Worm (Caenorhabditis elegans) whole organism, L4 larva: ENCODE measurements around the gene btb-7.
A peak's percentile ranks its signal among the peaks of the same experiment; 100 is the strongest.

Experiments
- T26A8.4 ChIP-seq: fragments of 200-800 bp; sonication (Bioruptor generic); IDR thresholded peaks from 2 replicates; pipeline ENCODE4 v1.3.6; 2022; ENCODE audit warnings: missing genetic modification characterization, missing compliant biosample characterization
- Y48G9A.11 ChIP-seq: fragments of 200-800 bp; sonication (Bioruptor generic); IDR thresholded peaks from 2 replicates; pipeline ENCODE4 v1.3.6; 2022; ENCODE audit warnings: missing genetic modification reagents, missing genetic modification characterization, missing compliant biosample characterization
- ZK337.2 ChIP-seq: fragments of 200-800 bp; sonication (Bioruptor generic); IDR thresholded peaks from 2 replicates; pipeline ENCODE4 v1.3.6; 2022; ENCODE audit warnings: missing genetic modification reagents, missing genetic modification characterization, missing compliant biosample characterization
- aha-1 ChIP-seq: fragments of 150-350 bp; peaks from one replicate; lab custom pipeline; 2014; ENCODE audit warnings: missing biosample characterization, missing genetic modification characterization
- ama-1 ChIP-seq: fragments of 150-350 bp; optimal IDR thresholded peaks from 2 replicates; lab custom pipeline; 2014; ENCODE audit warnings: inconsistent platforms, mixed read lengths
- arid-1 ChIP-seq: fragments of 200-800 bp; sonication (Bioruptor generic); conservative IDR thresholded peaks from 2 replicates; pipeline ENCODE4 v1.3.6; 2022; ENCODE audit warnings: missing genetic modification reagents, missing genetic modification characterization, missing compliant biosample characterization
- ceh-62 ChIP-seq: sonication (generic microtip); optimal IDR thresholded peaks from 2 replicates; lab custom pipeline; 2017; ENCODE audit warnings: missing biosample characterization, missing genetic modification characterization
- cey-2 ChIP-seq: sonication (generic microtip); optimal IDR thresholded peaks from 3 replicates; lab custom pipeline; 2017; ENCODE audit warnings: missing genetic modification characterization, mild to moderate bottlenecking, missing compliant biosample characterization, antibody characterized with exemption, borderline replicate concordance; ENCODE audit not compliant: insufficient read depth
- daf-12 ChIP-seq: fragments of 150-350 bp; optimal IDR thresholded peaks from 2 replicates; lab custom pipeline; 2014; ENCODE audit warnings: missing biosample characterization, missing genetic modification reagents, missing genetic modification characterization
- egl-27 ChIP-seq: sonication (generic microtip); optimal IDR thresholded peaks from 3 replicates; lab custom pipeline; 2017; ENCODE audit warnings: missing biosample characterization, missing genetic modification reagents, missing genetic modification characterization
- gei-8 ChIP-seq: fragments of 200-800 bp; sonication (Bioruptor generic); optimal IDR thresholded peaks from 2 replicates; lab custom pipeline; 2018; ENCODE audit warnings: mild to moderate bottlenecking, missing genetic modification characterization, missing compliant biosample characterization
- hlh-11 ChIP-seq: fragments of 200-800 bp; sonication (Bioruptor generic); optimal IDR thresholded peaks from 2 replicates; lab custom pipeline; 2018; ENCODE audit warnings: mild to moderate bottlenecking, missing genetic modification characterization, missing compliant biosample characterization
- lim-7 ChIP-seq: fragments of 200-800 bp; sonication (Bioruptor generic); IDR thresholded peaks from 2 replicates; pipeline ENCODE4 v1.3.6; 2022; ENCODE audit warnings: missing genetic modification characterization, missing compliant biosample characterization
- lsy-2 ChIP-seq, 2 experiments: fragments of 150-350 bp in 1 of 2; sonication (generic microtip) in 1 of 2; optimal IDR thresholded peaks; 2 replicates each; lab custom pipeline; 2014 to 2017; ENCODE audit warnings: missing biosample characterization in 2 of 2, missing genetic modification characterization in 2 of 2
- mep-1 ChIP-seq: fragments of 150-350 bp; sonication (generic microtip); optimal IDR thresholded peaks from 3 replicates; lab custom pipeline; 2014; ENCODE audit warnings: missing biosample characterization, missing genetic modification characterization
- nhr-102 ChIP-seq: sonication (generic microtip); optimal IDR thresholded peaks from 2 replicates; lab custom pipeline; 2016; ENCODE audit warnings: mild to moderate bottlenecking, missing genetic modification characterization, moderate library complexity, missing compliant biosample characterization
- nhr-111 ChIP-seq: fragments of 200-800 bp; sonication (Bioruptor generic); optimal IDR thresholded peaks from 2 replicates; lab custom pipeline; 2018; ENCODE audit warnings: mild to moderate bottlenecking, missing genetic modification characterization, missing compliant biosample characterization
- nhr-237 ChIP-seq: sonication (generic microtip); optimal IDR thresholded peaks from 2 replicates; lab custom pipeline; 2017; ENCODE audit warnings: missing biosample characterization, missing genetic modification characterization
- nhr-25 ChIP-seq: sonication (generic microtip); optimal IDR thresholded peaks from 2 replicates; lab custom pipeline; 2017; ENCODE audit warnings: missing genetic modification characterization, mild to moderate bottlenecking, missing compliant biosample characterization, antibody characterized with exemption, moderate library complexity, borderline replicate concordance; ENCODE audit not compliant: insufficient read depth
- nhr-28 ChIP-seq: fragments of 150-350 bp; optimal IDR thresholded peaks from 2 replicates; lab custom pipeline; 2014; ENCODE audit warnings: missing biosample characterization, missing genetic modification characterization
- pha-4 ChIP-seq, 2 experiments: fragments of 150-350 bp in 1 of 2; fragments of 200-800 bp in 1 of 2; sonication (Bioruptor generic) in 1 of 2; IDR thresholded peaks in 1 of 2; optimal IDR thresholded peaks in 1 of 2; 2 replicates each; pipeline versions ENCODE4 v1.3.6 to Lab custom; 2014 to 2022; ENCODE audit warnings: missing genetic modification characterization in 2 of 2, missing genetic modification reagents in 2 of 2, missing biosample characterization in 1 of 2, missing compliant biosample characterization in 1 of 2
- rbr-2 ChIP-seq: sonication (generic microtip); optimal IDR thresholded peaks from 2 replicates; lab custom pipeline; 2016; ENCODE audit warnings: missing genotype, missing genetic modification characterization, missing compliant biosample characterization
- saeg-2 ChIP-seq: fragments of 200-800 bp; sonication (Bioruptor generic); IDR thresholded peaks from 2 replicates; pipeline ENCODE4 v1.3.6; 2022; ENCODE audit warnings: missing genetic modification reagents, missing genetic modification characterization, missing compliant biosample characterization
- set-16 ChIP-seq: fragments of 200-800 bp; sonication (Bioruptor generic); IDR thresholded peaks from 2 replicates; pipeline ENCODE4 v1.3.6; 2022; ENCODE audit warnings: missing genetic modification reagents, missing genetic modification characterization, missing compliant biosample characterization
- snpc-1.2 ChIP-seq: fragments of 200-800 bp; sonication (Bioruptor generic); IDR thresholded peaks from 2 replicates; pipeline ENCODE4 v1.3.6; 2022; ENCODE audit warnings: missing genetic modification reagents, missing genetic modification characterization, missing compliant biosample characterization
- snpc-4 ChIP-seq: fragments of 150-350 bp; optimal IDR thresholded peaks from 2 replicates; lab custom pipeline; 2014; ENCODE audit warnings: missing biosample characterization, missing genetic modification characterization
- unc-130 ChIP-seq: sonication (generic microtip); optimal IDR thresholded peaks from 2 replicates; lab custom pipeline; 2016; ENCODE audit warnings: missing genetic modification reagents, missing genetic modification characterization, missing compliant biosample characterization
- unc-62 ChIP-seq, 3 experiments: fragments of 150-350 bp in 1 of 3; sonication (generic microtip); optimal IDR thresholded peaks in 2 of 3; peaks in 1 of 3; 1 replicate in 1 of 3; 2 replicates in 2 of 3; lab custom pipeline; 2014 to 2017; ENCODE audit warnings: missing biosample characterization in 3 of 3, missing genetic modification characterization in 3 of 3, missing genetic modification reagents in 3 of 3, missing genotype in 1 of 3
- zfp-2 ChIP-seq: sonication (generic microtip); optimal IDR thresholded peaks from 2 replicates; lab custom pipeline; 2016; ENCODE audit warnings: mild to moderate bottlenecking, missing genetic modification characterization, missing compliant biosample characterization
- zfp-3 ChIP-seq: fragments of 200-800 bp; sonication (Bioruptor generic); conservative IDR thresholded peaks from 2 replicates; pipeline ENCODE4 v1.3.6; 2022; ENCODE audit warnings: missing genetic modification reagents, missing genetic modification characterization, missing compliant biosample characterization
- zip-2 ChIP-seq: fragments of 150-350 bp; optimal IDR thresholded peaks from 2 replicates; lab custom pipeline; 2014; ENCODE audit warnings: missing biosample characterization, missing genetic modification characterization
- ztf-11 ChIP-seq: fragments of 150-350 bp; optimal IDR thresholded peaks from 2 replicates; lab custom pipeline; 2014; ENCODE audit warnings: missing biosample characterization, missing genetic modification characterization
- ztf-7 ChIP-seq: fragments of 150-350 bp; optimal IDR thresholded peaks from 2 replicates; lab custom pipeline; 2014; ENCODE audit warnings: missing biosample characterization, missing genetic modification characterization

btb-7 gene

ce11 chrII:1668913-1669312 is 44.1 kb upstream of the btb-7 start, which contains the start of gene srw-97:
Gene srw-97, minus strand, starts transcription at chrII:1669013.
- peak in 1 of 2 experiments; percentile 62 for TF ChIP-seq unc-62 (GFP tag; optimal IDR thresholded peaks at IDR 0.05 in 1 of 2; lab: Kevin White, UChicago)
- no peak for TF ChIP-seq unc-62 (tag; optimal IDR thresholded peaks at IDR 0.05; lab: Kevin White, UChicago)
- TF ChIP-seq daf-12 (tag; lab: Kevin White, UChicago): no peak
- no peak for TF ChIP-seq ZK337.2 (GFP tag; lab: Robert Waterston, UW)
- no peak for TF ChIP-seq Y48G9A.11 (GFP tag; lab: Robert Waterston, UW)

- no peak for TF ChIP-seq nhr-25 (tag; lab: Kevin White, UChicago)
- TF ChIP-seq nhr-237 (tag; lab: Kevin White, UChicago): no peak
- TF ChIP-seq nhr-28 (tag; lab: Kevin White, UChicago): peak; percentile 6
- no peak for TF ChIP-seq T26A8.4 (GFP tag; lab: Robert Waterston, UW)
- no peak for TF ChIP-seq snpc-1.2 (GFP tag; lab: Robert Waterston, UW)
- TF ChIP-seq aha-1: peak; percentile 46
- no peak for TF ChIP-seq rbr-2 (tag; lab: Kevin White, UChicago)
- TF ChIP-seq pha-4 (GFP tag; IDR thresholded peaks at IDR 0.05; lab: Robert Waterston, UW): no peak
- TF ChIP-seq pha-4 (tag; optimal IDR thresholded peaks at IDR 0.05; lab: Kevin White, UChicago): no peak
- TF ChIP-seq snpc-4 (tag; lab: Kevin White, UChicago): no peak
- TF ChIP-seq nhr-111 (GFP tag; lab: Kevin White, UChicago): no peak
- TF ChIP-seq zfp-2 (tag; lab: Kevin White, UChicago): no peak
- TF ChIP-seq hlh-11: peak; percentile 25
- TF ChIP-seq lim-7 (GFP tag; lab: Robert Waterston, UW): no peak
- no peak for TF ChIP-seq lsy-2 (tag; optimal IDR thresholded peaks at IDR 0.05; lab: Kevin White, UChicago)
- no peak for TF ChIP-seq ama-1 (lab: Kevin White, UChicago)
- no peak for TF ChIP-seq zfp-3 (GFP tag; lab: Robert Waterston, UW)
- no peak for TF ChIP-seq arid-1 (GFP tag; lab: Robert Waterston, UW)
- TF ChIP-seq mep-1 (tag; lab: Kevin White, UChicago): no peak
- no peak for TF ChIP-seq ztf-7 (tag; lab: Kevin White, UChicago)
- no peak for TF ChIP-seq unc-62 (GFP tag; optimal IDR thresholded peaks at IDR 0.05 in 1 of 2; lab: Kevin White, UChicago)
- no peak for TF ChIP-seq unc-62 (tag; optimal IDR thresholded peaks at IDR 0.05; lab: Kevin White, UChicago)
- TF ChIP-seq egl-27: no peak
- TF ChIP-seq unc-130: no peak
- no peak for TF ChIP-seq ztf-11 (tag; lab: Kevin White, UChicago)
These were observed 42.7 kb upstream of the btb-7 start, which contains the start of gene nhx-6 for ce11 chrII:1670260-1670879. Gene nhx-6, plus strand, starts transcription at chrII:1670829.

ce11 chrII:1670985-1671384 is 42.1 kb upstream of the btb-7 start:
- peak; percentile 91 for TF ChIP-seq aha-1
- no peak for TF ChIP-seq mep-1 (tag; lab: Kevin White, UChicago)

DNA sequence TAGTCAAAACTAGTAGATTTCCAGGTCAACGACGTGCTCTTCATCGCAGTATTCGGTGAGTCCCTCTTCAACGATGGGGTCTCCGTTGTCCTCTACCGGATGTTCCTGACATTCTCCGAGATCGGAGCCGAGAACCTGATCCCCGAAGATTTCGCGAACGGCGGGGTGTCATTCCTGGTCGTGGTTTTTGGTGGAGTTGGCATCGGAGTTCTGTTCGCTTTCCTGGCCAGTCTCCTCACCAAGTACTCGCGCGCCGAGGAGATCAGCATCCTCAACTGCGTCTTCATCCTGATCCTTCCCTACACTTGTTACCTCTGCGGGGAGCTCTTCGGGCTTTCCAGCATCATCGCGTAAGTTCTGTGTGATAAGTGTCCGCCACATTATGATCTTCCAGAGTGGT is 40.4 kb upstream of the btb-7 start:
- TF ChIP-seq saeg-2 (GFP tag; lab: Robert Waterston, UW) (no peak), nhr-102 (no peak), daf-12 (tag; lab: Kevin White, UChicago) (no peak), set-16 (GFP tag; lab: Robert Waterston, UW) (peak; percentile 68; the same call in 1 of the 2 replicates), nhr-111 (GFP tag; lab: Kevin White, UChicago) (no peak), gei-8 (no peak), zfp-2 (tag; lab: Kevin White, UChicago) (no peak), lsy-2 (tag; optimal IDR thresholded peaks at IDR 0.05; lab: Kevin White, UChicago) (no peak), cey-2 (tag; lab: Kevin White, UChicago) (no peak), aha-1 (peak; percentile 54), ceh-62 (tag; lab: Kevin White, UChicago) (no peak), nhr-28 (tag; lab: Kevin White, UChicago) (no peak), zip-2 (tag; lab: Kevin White, UChicago) (no peak), egl-27 (no peak)
